Worm (Caenorhabditis elegans) whole organism, midembryonic: ENCODE measurements around the gene sri-53.

Experiments
- T22C8.4 ChIP-seq: fragments of 200-800 bp; sonication (Bioruptor generic); IDR thresholded peaks from 2 replicates; pipeline ENCODE4 v1.3.6; 2022; ENCODE audit warnings: missing genetic modification characterization, missing compliant biosample characterization
- cog-1 ChIP-seq: sonication (generic microtip); optimal IDR thresholded peaks from 2 replicates; lab custom pipeline; 2016; ENCODE audit warnings: missing genetic modification characterization, missing compliant biosample characterization
- flt-1 ChIP-seq: fragments of 200-800 bp; sonication (Bioruptor generic); IDR thresholded peaks from 2 replicates; pipeline ENCODE4 v1.3.6; 2022; ENCODE audit warnings: missing genetic modification characterization, missing compliant biosample characterization
- klf-2 ChIP-seq: fragments of 200-800 bp; sonication (Bioruptor generic); conservative IDR thresholded peaks from 2 replicates; pipeline ENCODE4 v1.3.6; 2022; ENCODE audit warnings: missing genetic modification reagents, missing genetic modification characterization, missing compliant biosample characterization
- med-1 ChIP-seq: sonication (generic microtip); optimal IDR thresholded peaks from 2 replicates; lab custom pipeline; 2017; ENCODE audit warnings: missing genetic modification characterization, mild to moderate bottlenecking, missing compliant biosample characterization, antibody characterized with exemption, missing genetic modification reagents; ENCODE audit not compliant: insufficient read depth
- ref-1 ChIP-seq: fragments of 200-800 bp; sonication (Bioruptor generic); conservative IDR thresholded peaks from 2 replicates; pipeline ENCODE4 v1.3.6; 2022; ENCODE audit warnings: missing genetic modification reagents, missing genetic modification characterization, missing compliant biosample characterization
- tab-1 ChIP-seq: fragments of 200-800 bp; sonication (Bioruptor generic); IDR thresholded peaks from 2 replicates; pipeline ENCODE4 v1.3.6; 2022; ENCODE audit warnings: missing genetic modification characterization, missing compliant biosample characterization
- ztf-23 ChIP-seq: fragments of 200-800 bp; sonication (Bioruptor generic); IDR thresholded peaks from 2 replicates; pipeline ENCODE4 v1.3.6; 2022; ENCODE audit warnings: missing genetic modification reagents, missing genetic modification characterization, missing compliant biosample characterization
- ztf-29 ChIP-seq: fragments of 200-800 bp; sonication (Bioruptor generic); IDR thresholded peaks from 2 replicates; pipeline ENCODE4 v1.3.6; 2022; ENCODE audit warnings: missing genetic modification reagents, missing genetic modification characterization, missing compliant biosample characterization

Gene sri-53

ce11 chrII:3202519-3202918, at the start of gene sri-53:
Gene sri-53, minus strand, starts transcription at chrII:3202619.
- TF ChIP-seq ref-1 (GFP tag; lab: Robert Waterston, UW) (no peak), flt-1 (GFP tag; lab: Robert Waterston, UW) (no peak), tab-1 (GFP tag; lab: Robert Waterston, UW) (no peak), klf-2 (GFP tag; lab: Robert Waterston, UW) (no peak), med-1 (GFP tag; lab: Kevin White, UChicago) (no peak), T22C8.4 (GFP tag; lab: Robert Waterston, UW) (no peak), ztf-29 (GFP tag; lab: Robert Waterston, UW) (no peak), cog-1 (no peak), ztf-23 (GFP tag; lab: Robert Waterston, UW) (no peak)

ce11 chrII:3251782-3252181, 49.4 kb upstream of the sri-53 start:
- TF ChIP-seq T22C8.4 (GFP tag; lab: Robert Waterston, UW) (no peak), ztf-23 (GFP tag; lab: Robert Waterston, UW) (no peak), ref-1 (GFP tag; lab: Robert Waterston, UW) (no peak), tab-1 (GFP tag; lab: Robert Waterston, UW) (no peak), ztf-29 (GFP tag; lab: Robert Waterston, UW) (no peak), med-1 (GFP tag; lab: Kevin White, UChicago) (no peak), cog-1 (no peak), flt-1 (GFP tag; lab: Robert Waterston, UW) (no peak), klf-2 (GFP tag; lab: Robert Waterston, UW) (no peak)

ce11 chrII:3250195-3250594, 47.8 kb upstream of the sri-53 start:
- TF ChIP-seq cog-1 (no peak), ztf-23 (GFP tag; lab: Robert Waterston, UW) (no peak), tab-1 (GFP tag; lab: Robert Waterston, UW) (no peak), med-1 (GFP tag; lab: Kevin White, UChicago) (no peak), ztf-29 (GFP tag; lab: Robert Waterston, UW) (no peak), ref-1 (GFP tag; lab: Robert Waterston, UW) (no peak), flt-1 (GFP tag; lab: Robert Waterston, UW) (no peak)

ce11 chrII:3249406-3249805, 47.0 kb upstream of the sri-53 start, which contains the start of gene clec-124:
Gene clec-124, plus strand, starts transcription at chrII:3249706.
- TF ChIP-seq T22C8.4 (GFP tag; lab: Robert Waterston, UW) (no peak), flt-1 (GFP tag; lab: Robert Waterston, UW) (no peak), klf-2 (GFP tag; lab: Robert Waterston, UW) (no peak), med-1 (GFP tag; lab: Kevin White, UChicago) (no peak), ref-1 (GFP tag; lab: Robert Waterston, UW) (no peak)

ce11 chrII:3248043-3248718, 45.8 kb upstream of the sri-53 start, which contains the start of the genes fbxc-50 and C17F4.2:
Gene fbxc-50, minus strand, starts transcription at chrII:3248123.
Gene C17F4.2, plus strand, starts transcription at chrII:3248668.
- TF ChIP-seq cog-1 (no peak), ztf-23 (GFP tag; lab: Robert Waterston, UW) (no peak), ztf-29 (GFP tag; lab: Robert Waterston, UW) (no peak), med-1 (GFP tag; lab: Kevin White, UChicago) (no peak), flt-1 (GFP tag; lab: Robert Waterston, UW) (no peak), T22C8.4 (GFP tag; lab: Robert Waterston, UW) (0 out of 2 replicates have a peak, but pooled peaks have one; percentile 36), tab-1 (GFP tag; lab: Robert Waterston, UW) (no peak), klf-2 (GFP tag; lab: Robert Waterston, UW) (no peak)

- no peak for TF ChIP-seq ztf-29 (GFP tag; lab: Robert Waterston, UW)
- TF ChIP-seq klf-2 (GFP tag; lab: Robert Waterston, UW): no peak
- no peak for TF ChIP-seq ztf-23 (GFP tag; lab: Robert Waterston, UW)
- no peak for TF ChIP-seq cog-1
- no peak for TF ChIP-seq flt-1 (GFP tag; lab: Robert Waterston, UW)
- no peak for TF ChIP-seq T22C8.4 (GFP tag; lab: Robert Waterston, UW)
- no peak for TF ChIP-seq ref-1 (GFP tag; lab: Robert Waterston, UW)
These were observed 45.1 kb upstream of the sri-53 start for ce11 chrII:3247556-3247955.

- TF ChIP-seq ztf-23 (GFP tag; lab: Robert Waterston, UW) (no peak), med-1 (GFP tag; lab: Kevin White, UChicago) (no peak), T22C8.4 (GFP tag; lab: Robert Waterston, UW) (no peak), klf-2 (GFP tag; lab: Robert Waterston, UW) (no peak), ref-1 (GFP tag; lab: Robert Waterston, UW) (no peak), tab-1 (GFP tag; lab: Robert Waterston, UW) (no peak), ztf-29 (GFP tag; lab: Robert Waterston, UW) (no peak), flt-1 (GFP tag; lab: Robert Waterston, UW) (no peak), cog-1 (no peak)
These were observed 43.4 kb upstream of the sri-53 start, which contains the start of gene C17F4.7 for ce11 chrII:3245836-3246235. Gene C17F4.7, minus strand, starts transcription at chrII:3246015.

- TF ChIP-seq T22C8.4 (GFP tag; lab: Robert Waterston, UW): no peak
- TF ChIP-seq ztf-29 (GFP tag; lab: Robert Waterston, UW): no peak
- no peak for TF ChIP-seq flt-1 (GFP tag; lab: Robert Waterston, UW)
- TF ChIP-seq cog-1: no peak
- no peak for TF ChIP-seq ztf-23 (GFP tag; lab: Robert Waterston, UW)
- no peak for TF ChIP-seq ref-1 (GFP tag; lab: Robert Waterston, UW)
- no peak for TF ChIP-seq med-1 (GFP tag; lab: Kevin White, UChicago)
- no peak for TF ChIP-seq tab-1 (GFP tag; lab: Robert Waterston, UW)
- TF ChIP-seq klf-2 (GFP tag; lab: Robert Waterston, UW): no peak
These were observed 42.3 kb upstream of the sri-53 start for ce11 chrII:3244758-3245157.

DNA sequence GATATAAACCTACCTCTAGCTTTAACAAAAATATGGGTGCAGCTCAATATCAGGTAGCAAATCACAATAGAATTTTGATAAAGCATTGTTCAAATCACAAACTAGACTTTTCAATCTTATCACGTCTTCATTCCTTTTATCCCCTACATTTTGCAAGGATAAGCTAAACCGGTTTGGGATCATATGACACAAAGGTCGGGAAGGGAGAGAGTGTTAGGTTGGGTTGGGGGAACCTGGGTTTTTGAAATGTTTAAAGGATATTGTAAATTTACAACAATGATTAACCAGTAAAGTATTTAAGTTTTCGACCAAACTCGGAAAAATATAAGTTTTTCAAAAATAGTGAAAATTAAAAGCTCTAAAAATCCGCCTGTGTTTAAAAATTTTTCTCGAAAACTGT, 41.7 kb upstream of the sri-53 start, which contains the start of gene C17F4.12:
TSS of gene C17F4.12 (minus strand) at position 101 of the 400 bp plus-strand sequence.
- TF ChIP-seq med-1 (GFP tag; lab: Kevin White, UChicago): no peak
- TF ChIP-seq ref-1 (GFP tag; lab: Robert Waterston, UW): no peak
- no peak for TF ChIP-seq cog-1
- no peak for TF ChIP-seq ztf-23 (GFP tag; lab: Robert Waterston, UW)
- TF ChIP-seq ztf-29 (GFP tag; lab: Robert Waterston, UW): no peak
- no peak for TF ChIP-seq klf-2 (GFP tag; lab: Robert Waterston, UW)
- TF ChIP-seq tab-1 (GFP tag; lab: Robert Waterston, UW): no peak
- TF ChIP-seq flt-1 (GFP tag; lab: Robert Waterston, UW): no peak
- TF ChIP-seq T22C8.4 (GFP tag; lab: Robert Waterston, UW): no peak
